Fruit fly (Drosophila melanogaster): ENCODE data around the gene Wnt6.

dm6 chr2L:7396962-7397361, 63.4 kb downstream of the Wnt6 start:
- TF ChIP-seq CG8159 (tag; optimal IDR thresholded peaks at IDR 0.05) (peak; percentile 86), gl (tag; optimal IDR thresholded peaks at IDR 0.05) (peak; percentile 65)
